Fruit fly (Drosophila melanogaster): ENCODE results near the gene CG6686.

CG6686 gene

dm6 chr2L:12004211-12004979 is 16.6 kb upstream of the CG6686 start (continued):
- TF ChIP-seq HmgZ (tag; optimal IDR thresholded peaks at IDR 0.05) = peak; percentile 56
- no peak for TF ChIP-seq Drgx (GFP tag; IDR thresholded peaks at IDR 0.05)
- TF ChIP-seq sc (optimal IDR thresholded peaks at IDR 0.05) = no peak
- TF ChIP-seq sc (GFP tag; optimal IDR thresholded peaks at IDR 0.05) = peak; percentile 85
- no peak for TF ChIP-seq sim (GFP tag; IDR thresholded peaks at IDR 0.05)
- TF ChIP-seq cg (GFP tag; optimal IDR thresholded peaks at IDR 0.05) = peak; percentile 60
- TF ChIP-seq CG5245 (GFP tag; optimal IDR thresholded peaks at IDR 0.05) = no peak
- TF ChIP-seq CG12299 (tag; optimal IDR thresholded peaks at IDR 0.05) = peak; percentile 85
- peak; percentile 94 for TF ChIP-seq CG17568 (GFP tag; optimal IDR thresholded peaks at IDR 0.05)
- no peak for TF ChIP-seq tll (GFP tag; optimal IDR thresholded peaks at IDR 0.05)
- no peak for TF ChIP-seq Optix (GFP tag; IDR thresholded peaks at IDR 0.05)
- TF ChIP-seq PHDP (tag; optimal IDR thresholded peaks at IDR 0.05) = peak; percentile 80
- TF ChIP-seq crol (GFP tag; IDR thresholded peaks at IDR 0.05) = no peak
- TF ChIP-seq tio (GFP tag; optimal IDR thresholded peaks at IDR 0.05) = no peak
- TF ChIP-seq oc (tag; optimal IDR thresholded peaks at IDR 0.05) = no peak
- peak; percentile 74 for TF ChIP-seq CG17359 (tag; optimal IDR thresholded peaks at IDR 0.05)
- TF ChIP-seq CG15269 (tag; optimal IDR thresholded peaks at IDR 0.05) = peak; percentile 73
- TF ChIP-seq NC2α (GFP tag; optimal IDR thresholded peaks at IDR 0.05) = peak; percentile 72
- peak; percentile 88 for TF ChIP-seq CG2202 (tag; optimal IDR thresholded peaks at IDR 0.05)
- peak in 1 of 2 experiments; percentile 38 for TF ChIP-seq Eip74EF (GFP tag; optimal IDR thresholded peaks at IDR 0.05)
- TF ChIP-seq ro (GFP tag; IDR thresholded peaks at IDR 0.05) = no peak
- TF ChIP-seq CG12104 (GFP tag; optimal IDR thresholded peaks at IDR 0.05) = peak; percentile 62
- no peak for TF ChIP-seq CG16813 (GFP tag; IDR thresholded peaks at IDR 0.05; ENCODE audit: partially characterized antibody)
- TF ChIP-seq CG8290 (GFP tag; optimal IDR thresholded peaks at IDR 0.05) = peak; percentile 78
- peak; percentile 63 to 92 for TF ChIP-seq CG8290 (tag; optimal IDR thresholded peaks at IDR 0.05)
- no peak for TF ChIP-seq CG13287 (GFP tag; IDR thresholded peaks at IDR 0.05; ENCODE audit: partially characterized antibody)
- no peak for TF ChIP-seq CG2199 (GFP tag; IDR thresholded peaks at IDR 0.05)
- TF ChIP-seq B-H1 (GFP tag; IDR thresholded peaks at IDR 0.05) = no peak
- no peak for TF ChIP-seq Chrac-16 (GFP tag; optimal IDR thresholded peaks at IDR 0.05)
- peak; percentile 47 for TF ChIP-seq Blimp-1 (GFP tag; optimal IDR thresholded peaks at IDR 0.05)
- peak; percentile 26 for TF ChIP-seq CG6654 (GFP tag; optimal IDR thresholded peaks at IDR 0.05)
- TF ChIP-seq Sox100B (GFP tag; optimal IDR thresholded peaks at IDR 0.05) = peak; percentile 72
- TF ChIP-seq CG1832 (GFP tag; optimal IDR thresholded peaks at IDR 0.05) = no peak
- peak; percentile 20 for TF ChIP-seq trem (tag; optimal IDR thresholded peaks at IDR 0.05)
- no peak for TF ChIP-seq Dbx (GFP tag; IDR thresholded peaks at IDR 0.05)
- TF ChIP-seq CG13894 (tag; optimal IDR thresholded peaks at IDR 0.05) = peak; percentile 87
- peak; percentile 61 for TF ChIP-seq CG12071 (GFP tag; optimal IDR thresholded peaks at IDR 0.05)
- peak; percentile 91 for TF ChIP-seq CG12769 (tag; optimal IDR thresholded peaks at IDR 0.05)
- TF ChIP-seq az2 (GFP tag; optimal IDR thresholded peaks at IDR 0.05) = peak; percentile 43
- peak; percentile 22 for TF ChIP-seq grau (tag; optimal IDR thresholded peaks at IDR 0.05)
- TF ChIP-seq zfh2 (GFP tag; optimal IDR thresholded peaks at IDR 0.05) = no peak
- TF ChIP-seq HmgD (GFP tag; optimal IDR thresholded peaks at IDR 0.05) = no peak
- TF ChIP-seq CG17385 (GFP tag; optimal IDR thresholded peaks at IDR 0.05) = peak; percentile 91
- no peak for TF ChIP-seq chm (GFP tag; IDR thresholded peaks at IDR 0.05)
- TF ChIP-seq tin (GFP tag; optimal IDR thresholded peaks at IDR 0.05) = peak; percentile 25
- TF ChIP-seq shn (GFP tag; optimal IDR thresholded peaks at IDR 0.05) = no peak
- no peak for TF ChIP-seq CG32772 (GFP tag; IDR thresholded peaks at IDR 0.05)
- TF ChIP-seq nerfin-1 (tag; optimal IDR thresholded peaks at IDR 0.05) = no peak
- peak; percentile 32 for TF ChIP-seq Ets97D (GFP tag; optimal IDR thresholded peaks at IDR 0.05)
- TF ChIP-seq CG31224 (GFP tag; IDR thresholded peaks at IDR 0.05) = no peak

Measured in whole organism, embryonic.